Worm (Caenorhabditis elegans) whole organism, L3 larva: ENCODE results near the gene prx-19.

Experiments used
- ceh-28 ChIP-seq: fragments of 150-350 bp; optimal IDR thresholded peaks from 2 replicates; lab custom pipeline; 2014; ENCODE audit warnings: missing biosample characterization, missing genetic modification reagents, missing genetic modification characterization
- jun-1 ChIP-seq: fragments of 150-350 bp; optimal IDR thresholded peaks from 2 replicates; lab custom pipeline; 2014; ENCODE audit warnings: missing biosample characterization, missing genetic modification reagents, missing genetic modification characterization
- mdl-1 ChIP-seq: fragments of 150-350 bp; optimal IDR thresholded peaks from 2 replicates; lab custom pipeline; 2014; ENCODE audit warnings: missing biosample characterization, missing genetic modification characterization
- nhr-28 ChIP-seq: fragments of 150-350 bp; optimal IDR thresholded peaks from 2 replicates; lab custom pipeline; 2014; ENCODE audit warnings: missing biosample characterization, missing genetic modification characterization
- pha-4 ChIP-seq: fragments of 150-350 bp; optimal IDR thresholded peaks from 2 replicates; lab custom pipeline; 2014; ENCODE audit warnings: missing biosample characterization, missing genetic modification reagents, missing genetic modification characterization
- pqm-1 ChIP-seq: fragments of 150-350 bp; optimal IDR thresholded peaks from 2 replicates; lab custom pipeline; 2017; ENCODE audit warnings: missing biosample characterization, missing genetic modification characterization, inconsistent platforms
- sea-2 ChIP-seq: fragments of 150-350 bp; sonication (generic microtip); optimal IDR thresholded peaks from 4 replicates; lab custom pipeline; 2014; ENCODE audit warnings: missing biosample characterization, missing genetic modification reagents, missing genetic modification characterization
- unc-39 ChIP-seq: sonication (generic microtip); optimal IDR thresholded peaks from 4 replicates; lab custom pipeline; 2017; ENCODE audit warnings: missing biosample characterization, missing genetic modification characterization

ce11 chrIII:8844137-8844536 lies 35.0 kb upstream of the prx-19 start:
- TF ChIP-seq pha-4 (tag; lab: Kevin White, UChicago) (no peak), unc-39 (tag; lab: Kevin White, UChicago) (no peak), sea-2 (GFP tag; lab: Kevin White, UChicago) (no peak), mdl-1 (tag; lab: Kevin White, UChicago) (no peak), nhr-28 (tag; lab: Kevin White, UChicago) (no peak), pqm-1 (tag; lab: Kevin White, UChicago) (no peak), ceh-28 (tag; lab: Kevin White, UChicago) (no peak), jun-1 (tag; lab: Kevin White, UChicago) (no peak)
